Fruit fly (Drosophila melanogaster) whole organism, embryonic: ENCODE data around the gene CG17364.

ENCODE experiments used
- Asciz ChIP-seq: fragments of 200-800 bp; sonication (Bioruptor generic); optimal IDR thresholded peaks from 2 replicates; lab custom pipeline; 2017; ENCODE audit warnings: missing biosample characterization, mild to moderate bottlenecking, missing genetic modification characterization, missing genetic modification reagents
- BEAF-32 ChIP-seq: fragments of 200-800 bp; sonication (Bioruptor generic); optimal IDR thresholded peaks from 3 replicates; lab custom pipeline; 2017; ENCODE audit warnings: missing biosample characterization, missing genetic modification characterization, mild to moderate bottlenecking, moderate library complexity, missing genetic modification reagents
- BtbVII ChIP-seq: fragments of 200-800 bp; sonication (Bioruptor generic); optimal IDR thresholded peaks from 3 replicates; lab custom pipeline; 2017; ENCODE audit warnings: missing biosample characterization, mild to moderate bottlenecking, missing genetic modification characterization
- CG10366 ChIP-seq: fragments of 200-800 bp; sonication (Bioruptor generic); IDR thresholded peaks from 2 replicates; pipeline ENCODE4 v1.3.6; 2022; ENCODE audit warnings: missing biosample characterization, missing genetic modification characterization
- CG11247 ChIP-seq: fragments of 200-800 bp; sonication (Bioruptor generic); IDR thresholded peaks from 2 replicates; pipeline ENCODE4 v1.3.6; 2022; ENCODE audit warnings: missing biosample characterization, missing genetic modification characterization
- CG11504 ChIP-seq: fragments of 200-800 bp; sonication (Bioruptor generic); optimal IDR thresholded peaks from 3 replicates; lab custom pipeline; 2019; ENCODE audit warnings: missing biosample characterization, mild to moderate bottlenecking, missing genetic modification characterization, moderate library complexity
- CG12299 ChIP-seq: fragments of 200-800 bp; sonication (Bioruptor generic); optimal IDR thresholded peaks from 2 replicates; lab custom pipeline; 2018; ENCODE audit warnings: missing biosample characterization, mild to moderate bottlenecking, missing genetic modification characterization
- CG14710 ChIP-seq: fragments of 200-800 bp; sonication (Bioruptor generic); optimal IDR thresholded peaks from 3 replicates; lab custom pipeline; 2019; ENCODE audit warnings: missing biosample characterization, mild to moderate bottlenecking, missing genetic modification characterization, moderate library complexity
- CG15073 ChIP-seq: fragments of 200-800 bp; sonication (Bioruptor generic); optimal IDR thresholded peaks from 2 replicates; lab custom pipeline; 2016; ENCODE audit warnings: missing biosample characterization, missing genetic modification characterization
- CG2120 ChIP-seq: fragments of 200-800 bp; sonication (Bioruptor generic); optimal IDR thresholded peaks from 3 replicates; lab custom pipeline; 2016; ENCODE audit warnings: missing biosample characterization, missing genetic modification characterization
- CG32767 ChIP-seq: fragments of 200-800 bp; sonication (Bioruptor generic); IDR thresholded peaks from 2 replicates; pipeline ENCODE4 v1.3.6; 2022; ENCODE audit warnings: missing biosample characterization, missing genetic modification characterization
- CG34422 ChIP-seq: fragments of 200-800 bp; sonication (Bioruptor generic); IDR thresholded peaks from 3 replicates; pipeline ENCODE4 v1.3.6; 2022; ENCODE audit warnings: missing biosample characterization, missing genetic modification characterization
- CG3847 ChIP-seq: fragments of 200-800 bp; sonication (Bioruptor generic); IDR thresholded peaks from 2 replicates; pipeline ENCODE4 v1.3.6; 2022; ENCODE audit warnings: missing biosample characterization, missing genetic modification characterization
- CG7271 ChIP-seq: fragments of 200-800 bp; sonication (Bioruptor generic); optimal IDR thresholded peaks from 2 replicates; lab custom pipeline; 2018; ENCODE audit warnings: missing biosample characterization, mild to moderate bottlenecking, missing genetic modification characterization, moderate library complexity
- CG8281 ChIP-seq: fragments of 200-800 bp; sonication (Bioruptor generic); optimal IDR thresholded peaks from 2 replicates; lab custom pipeline; 2018; ENCODE audit warnings: missing biosample characterization, mild to moderate bottlenecking, missing genetic modification characterization, moderate library complexity
- CG8924 ChIP-seq: fragments of 200-800 bp; optimal IDR thresholded peaks from 3 replicates; lab custom pipeline; 2019; ENCODE audit warnings: missing biosample characterization, mild to moderate bottlenecking, missing genetic modification characterization, moderate library complexity
- CG9215 ChIP-seq: fragments of 200-800 bp; sonication (Bioruptor generic); IDR thresholded peaks from 2 replicates; pipeline ENCODE4 v1.3.6; 2022; ENCODE audit warnings: missing biosample characterization, missing genetic modification characterization
- CG9817 ChIP-seq: fragments of 200-800 bp; sonication (Bioruptor generic); optimal IDR thresholded peaks from 2 replicates; lab custom pipeline; 2018; ENCODE audit warnings: missing biosample characterization, mild to moderate bottlenecking, missing genetic modification characterization, moderate library complexity
- D ChIP-seq, 2 experiments: fragments of 200-800 bp in 1 of 2; fragments of >200 bp in 1 of 2; sonication (Bioruptor generic) in 1 of 2; optimal IDR thresholded peaks; 2 replicates in 1 of 2; 3 replicates in 1 of 2; lab custom pipeline; 2017; ENCODE audit warnings: mild to moderate bottlenecking in 1 of 2, missing biosample characterization in 1 of 2, missing genetic modification characterization in 1 of 2, missing genetic modification reagents in 1 of 2
- D19B ChIP-seq: fragments of 200-800 bp; sonication (Bioruptor generic); optimal IDR thresholded peaks from 2 replicates; lab custom pipeline; 2017; ENCODE audit warnings: missing biosample characterization, mild to moderate bottlenecking, missing genetic modification characterization
- Dll ChIP-seq: fragments of 200-800 bp; sonication (Bioruptor generic); IDR thresholded peaks from 4 replicates; pipeline ENCODE4 v1.3.6; 2022; ENCODE audit warnings: missing biosample characterization, missing genetic modification characterization; ENCODE audit not compliant: partially characterized antibody
- Dp ChIP-seq: fragments of 200-800 bp; sonication (Bioruptor generic); optimal IDR thresholded peaks from 2 replicates; lab custom pipeline; 2018; ENCODE audit warnings: missing biosample characterization, mild to moderate bottlenecking, missing genetic modification characterization, moderate library complexity
- Dref ChIP-seq: fragments of 200-800 bp; sonication (Bioruptor generic); IDR thresholded peaks from 2 replicates; pipeline ENCODE4 v1.3.6; 2022; ENCODE audit warnings: missing biosample characterization, missing genetic modification characterization
- Drgx ChIP-seq: fragments of 200-800 bp; sonication (Bioruptor generic); IDR thresholded peaks from 2 replicates; pipeline ENCODE4 v1.3.6; 2022; ENCODE audit warnings: missing biosample characterization, missing genetic modification characterization
- H15 ChIP-seq: fragments of 200-800 bp; sonication (Bioruptor generic); IDR thresholded peaks from 3 replicates; pipeline ENCODE4 v1.3.6; 2022; ENCODE audit warnings: missing biosample characterization, missing genetic modification characterization
- HLH54F ChIP-seq: fragments of 200-800 bp; sonication (Bioruptor generic); optimal IDR thresholded peaks from 3 replicates; lab custom pipeline; 2016; ENCODE audit warnings: missing biosample characterization, missing genetic modification characterization
- Hey ChIP-seq: fragments of 200-800 bp; sonication (Bioruptor generic); optimal IDR thresholded peaks from 3 replicates; lab custom pipeline; 2018; ENCODE audit warnings: missing biosample characterization, mild to moderate bottlenecking, missing genetic modification characterization
- Opbp ChIP-seq: fragments of 200-800 bp; sonication (Bioruptor generic); IDR thresholded peaks from 3 replicates; pipeline ENCODE4 v1.3.6; 2022; ENCODE audit warnings: missing biosample characterization, missing genetic modification characterization; ENCODE audit not compliant: partially characterized antibody
- PHDP ChIP-seq: fragments of 200-800 bp; sonication (Bioruptor generic); optimal IDR thresholded peaks from 3 replicates; lab custom pipeline; 2018; ENCODE audit warnings: missing biosample characterization, mild to moderate bottlenecking, missing genetic modification characterization, moderate library complexity
- Pdp1 ChIP-seq, 2 experiments: fragments of 200-800 bp; sonication (Bioruptor generic); optimal IDR thresholded peaks; 3 replicates each; lab custom pipeline; 2016; ENCODE audit warnings: missing biosample characterization in 2 of 2, missing genetic modification characterization in 2 of 2, mild to moderate bottlenecking in 1 of 2, moderate library complexity in 1 of 2
- Rx ChIP-seq: fragments of 200-800 bp; sonication (Bioruptor generic); IDR thresholded peaks from 2 replicates; pipeline ENCODE4 v1.3.6; 2022; ENCODE audit warnings: missing biosample characterization, missing genetic modification characterization
- chinmo ChIP-seq: fragments of 200-800 bp; sonication (Bioruptor generic); IDR thresholded peaks from 4 replicates; pipeline ENCODE4 v1.3.6; 2022; ENCODE audit warnings: missing biosample characterization, missing genetic modification characterization; ENCODE audit not compliant: partially characterized antibody
- ci ChIP-seq: fragments of 200-800 bp; sonication (Bioruptor generic); IDR thresholded peaks from 3 replicates; pipeline ENCODE4 v1.3.6; 2022; ENCODE audit warnings: missing biosample characterization, missing genetic modification characterization
- dimm ChIP-seq: fragments of 200-800 bp; sonication (Bioruptor generic); IDR thresholded peaks from 2 replicates; pipeline ENCODE4 v1.3.6; 2022; ENCODE audit warnings: missing biosample characterization, missing genetic modification characterization
- disco-r ChIP-seq: fragments of 200-800 bp; sonication (Bioruptor generic); optimal IDR thresholded peaks from 2 replicates; lab custom pipeline; 2016; ENCODE audit warnings: missing biosample characterization, missing genetic modification characterization
- dysf ChIP-seq: fragments of 200-800 bp; sonication (Bioruptor generic); IDR thresholded peaks from 3 replicates; pipeline ENCODE4 v1.3.6; 2022; ENCODE audit warnings: missing biosample characterization, missing genetic modification characterization
- ewg ChIP-seq: fragments of 200-800 bp; sonication (Bioruptor generic); optimal IDR thresholded peaks from 3 replicates; lab custom pipeline; 2017; ENCODE audit warnings: mild to moderate bottlenecking, missing biosample characterization, missing genetic modification reagents, missing genetic modification characterization
- gsb ChIP-seq: fragments of 200-800 bp; sonication (Bioruptor generic); IDR thresholded peaks from 2 replicates; pipeline ENCODE4 v1.3.6; 2022; ENCODE audit warnings: missing biosample characterization, missing genetic modification characterization
- nerfin-1 ChIP-seq: fragments of 200-800 bp; sonication (Bioruptor generic); optimal IDR thresholded peaks from 3 replicates; lab custom pipeline; 2019; ENCODE audit warnings: missing biosample characterization, mild to moderate bottlenecking, missing genetic modification characterization, moderate library complexity
- nerfin-2 ChIP-seq: fragments of 200-800 bp; sonication (Bioruptor generic); IDR thresholded peaks from 2 replicates; pipeline ENCODE4 v1.3.6; 2022; ENCODE audit warnings: missing biosample characterization, missing genetic modification characterization; ENCODE audit not compliant: partially characterized antibody
- pzg ChIP-seq: fragments of 200-800 bp; sonication (Bioruptor generic); optimal IDR thresholded peaks from 3 replicates; lab custom pipeline; 2018; ENCODE audit warnings: missing biosample characterization, mild to moderate bottlenecking, missing genetic modification characterization, moderate library complexity
- run ChIP-seq: fragments of 200-800 bp; sonication (Bioruptor generic); optimal IDR thresholded peaks from 3 replicates; lab custom pipeline; 2018; ENCODE audit warnings: missing biosample characterization, mild to moderate bottlenecking, missing genetic modification characterization
- stc ChIP-seq: fragments of 200-800 bp; sonication (Bioruptor generic); IDR thresholded peaks from 2 replicates; pipeline ENCODE4 v1.3.6; 2022; ENCODE audit warnings: missing biosample characterization, missing genetic modification characterization
- tna ChIP-seq: fragments of 200-800 bp; sonication (Bioruptor generic); IDR thresholded peaks from 2 replicates; pipeline ENCODE4 v1.3.6; 2022; ENCODE audit warnings: missing biosample characterization, missing genetic modification characterization; ENCODE audit not compliant: partially characterized antibody
- unc-4 ChIP-seq: fragments of 200-800 bp; sonication (Bioruptor generic); IDR thresholded peaks from 2 replicates; pipeline ENCODE4 v1.3.6; 2022; ENCODE audit warnings: missing biosample characterization, missing genetic modification characterization; ENCODE audit not compliant: partially characterized antibody
- vvl ChIP-seq: fragments of 200-800 bp; sonication (Bioruptor generic); IDR thresholded peaks from 2 replicates; pipeline ENCODE4 v1.3.6; 2022; ENCODE audit warnings: missing biosample characterization, missing genetic modification characterization
- zen ChIP-seq: fragments of 200-800 bp; sonication (Bioruptor generic); optimal IDR thresholded peaks from 3 replicates; lab custom pipeline; 2018; ENCODE audit warnings: missing biosample characterization, mild to moderate bottlenecking, missing genetic modification characterization, moderate library complexity
- zfh1 ChIP-seq: fragments of 200-800 bp; sonication (Bioruptor generic); IDR thresholded peaks from 3 replicates; pipeline ENCODE4 v1.3.6; 2022; ENCODE audit warnings: missing biosample characterization, missing genetic modification characterization

The CG17364 gene

DNA sequence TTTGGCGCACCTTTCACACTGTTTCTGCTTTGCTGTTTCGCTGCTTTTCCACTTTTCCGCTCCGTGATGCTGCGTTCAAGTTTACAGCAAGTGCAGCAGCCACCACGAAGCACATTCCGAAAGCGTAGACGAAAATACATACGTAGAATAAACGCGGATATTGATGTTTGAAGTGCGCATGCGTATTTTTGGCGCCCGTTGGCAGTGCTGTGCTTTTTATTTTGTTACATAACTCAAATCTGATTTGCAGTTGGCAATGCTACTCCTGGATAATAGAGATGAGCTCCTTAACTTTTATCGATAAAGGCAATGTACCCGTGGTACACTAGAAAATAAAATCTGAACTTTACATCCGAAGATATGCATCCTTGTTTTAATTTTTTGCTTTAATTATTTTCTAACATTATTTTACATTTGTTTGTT lies 13.5 kb upstream of the CG17364 start (continued):
- TF ChIP-seq Pdp1 (GFP tag; optimal IDR thresholded peaks at IDR 0.05; lab: Kevin White, UChicago) (peak in 1 of 2 experiments; percentile 100), D19B (GFP tag; lab: Kevin White, UChicago) (no peak), BEAF-32 (GFP tag; lab: Kevin White, UChicago) (peak; percentile 23), Rx (GFP tag; lab: Robert Waterston, UW) (no peak), CG8924 (peak; percentile 26), H15 (GFP tag; lab: Robert Waterston, UW) (no peak), Opbp (GFP tag; lab: Robert Waterston, UW) (peak; percentile 19; the same call in 1 of the 3 replicates), Dp (peak; percentile 14), Hey (no peak), ci (peak; percentile 51; the same call in 1 of the 3 replicates), CG11247 (GFP tag; lab: Robert Waterston, UW) (0 out of 2 replicates have a peak, but pooled peaks have one; percentile 16), Dref (GFP tag; lab: Robert Waterston, UW) (peak; percentile 55), CG2120 (GFP tag; lab: Kevin White, UChicago) (peak; percentile 45), CG9215 (GFP tag; lab: Robert Waterston, UW) (peak; percentile 95), CG12299 (tag; lab: Kevin White, UChicago) (no peak), nerfin-2 (GFP tag; lab: Robert Waterston, UW) (no peak), Drgx (GFP tag; lab: Robert Waterston, UW) (peak; percentile 43; the same call in 1 of the 2 replicates), nerfin-1 (tag; lab: Kevin White, UChicago) (peak; percentile 38), disco-r (GFP tag; lab: Kevin White, UChicago) (no peak), ewg (GFP tag; lab: Kevin White, UChicago) (peak; percentile 94), D (optimal IDR thresholded peaks at IDR 0.05; lab: Kevin White, UChicago) (no peak), D (GFP tag; optimal IDR thresholded peaks at IDR 0.05; lab: Kevin White, UChicago) (no peak), vvl (GFP tag; lab: Robert Waterston, UW) (peak; percentile 7; the same call in 1 of the 2 replicates), zen (no peak), CG14710 (peak; percentile 7), CG10366 (GFP tag; lab: Robert Waterston, UW) (peak; percentile 17; the same call in 1 of the 2 replicates), CG7271 (no peak), BtbVII (no peak), tna (GFP tag; lab: Robert Waterston, UW) (0 out of 2 replicates have a peak, but pooled peaks have one; percentile 21), CG8281 (tag; lab: Kevin White, UChicago) (no peak), CG9817 (tag; lab: Kevin White, UChicago) (no peak), PHDP (tag; lab: Kevin White, UChicago) (no peak), chinmo (GFP tag; lab: Robert Waterston, UW) (peak; percentile 88; the same call in 2 of the 4 replicates), dysf (GFP tag; lab: Robert Waterston, UW) (no peak), unc-4 (GFP tag; lab: Robert Waterston, UW) (peak; percentile 25; the same call in 1 of the 2 replicates), stc (GFP tag; lab: Robert Waterston, UW) (no peak), dimm (GFP tag; lab: Robert Waterston, UW) (no peak), CG3847 (GFP tag; lab: Robert Waterston, UW) (0 out of 2 replicates have a peak, but pooled peaks have one; percentile 25), HLH54F (GFP tag; lab: Kevin White, UChicago) (no peak), run (tag; lab: Kevin White, UChicago) (no peak), Asciz (no peak), CG32767 (GFP tag; lab: Robert Waterston, UW) (0 out of 2 replicates have a peak, but pooled peaks have one; percentile 6), Dll (no peak), zfh1 (GFP tag; lab: Robert Waterston, UW) (0 out of 3 replicates have a peak, but pooled peaks have one; percentile 25), CG11504 (no peak), gsb (GFP tag; lab: Robert Waterston, UW) (no peak), pzg (GFP tag; lab: Kevin White, UChicago) (peak; percentile 33), CG15073 (GFP tag; lab: Kevin White, UChicago) (no peak), CG34422 (GFP tag; lab: Robert Waterston, UW) (0 out of 3 replicates have a peak, but pooled peaks have one; percentile 45)
